Worm (Caenorhabditis elegans) whole organism, L4 larva: ENCODE results near the gene wdr-31.

Experiments
- F37D6.2 ChIP-seq: sonication (generic microtip); optimal IDR thresholded peaks from 2 replicates; lab custom pipeline; 2016; ENCODE audit warnings: mild to moderate bottlenecking, missing genetic modification characterization, missing compliant biosample characterization
- R02D3.7 ChIP-seq: fragments of 150-350 bp; sonication (generic microtip); optimal IDR thresholded peaks from 3 replicates; lab custom pipeline; 2014; ENCODE audit warnings: missing biosample characterization, missing genetic modification characterization
- Y105C5A.15 ChIP-seq: fragments of 200-800 bp; sonication (Bioruptor generic); IDR thresholded peaks from 2 replicates; pipeline ENCODE4 v1.3.6; 2022; ENCODE audit warnings: missing genetic modification characterization, missing compliant biosample characterization
- ZK337.2 ChIP-seq: fragments of 200-800 bp; sonication (Bioruptor generic); IDR thresholded peaks from 2 replicates; pipeline ENCODE4 v1.3.6; 2022; ENCODE audit warnings: missing genetic modification reagents, missing genetic modification characterization, missing compliant biosample characterization
- ZK546.5 ChIP-seq, 2 experiments: sonication (generic microtip); optimal IDR thresholded peaks; 2 replicates each; lab custom pipeline; 2017; ENCODE audit warnings: missing biosample characterization in 2 of 2, missing genetic modification characterization in 2 of 2
- aha-1 ChIP-seq: fragments of 150-350 bp; peaks from one replicate; lab custom pipeline; 2014; ENCODE audit warnings: missing biosample characterization, missing genetic modification characterization
- ceh-44 ChIP-seq: fragments of 200-800 bp; sonication (Bioruptor generic); IDR thresholded peaks from 2 replicates; pipeline ENCODE4 v1.3.6; 2022; ENCODE audit warnings: missing genetic modification reagents, missing genetic modification characterization, missing compliant biosample characterization
- ctbp-1 ChIP-seq: fragments of 200-800 bp; sonication (Bioruptor generic); IDR thresholded peaks from 2 replicates; pipeline ENCODE4 v1.3.6; 2022; ENCODE audit warnings: missing genetic modification reagents, missing genetic modification characterization, missing compliant biosample characterization
- daf-12 ChIP-seq: fragments of 150-350 bp; optimal IDR thresholded peaks from 2 replicates; lab custom pipeline; 2014; ENCODE audit warnings: missing biosample characterization, missing genetic modification reagents, missing genetic modification characterization
- dpl-1 ChIP-seq: fragments of 150-350 bp; optimal IDR thresholded peaks from 2 replicates; lab custom pipeline; 2014; ENCODE audit warnings: missing biosample characterization, missing genetic modification reagents, missing genetic modification characterization
- egl-27 ChIP-seq: sonication (generic microtip); optimal IDR thresholded peaks from 3 replicates; lab custom pipeline; 2017; ENCODE audit warnings: missing biosample characterization, missing genetic modification reagents, missing genetic modification characterization
- egl-43 ChIP-seq: fragments of 200-800 bp; sonication (Bioruptor generic); IDR thresholded peaks from 2 replicates; pipeline ENCODE4 v1.3.6; 2022; ENCODE audit warnings: missing genetic modification reagents, missing genetic modification characterization, missing compliant biosample characterization
- fkh-10 ChIP-seq: fragments of 150-350 bp; optimal IDR thresholded peaks from 2 replicates; lab custom pipeline; 2014; ENCODE audit warnings: missing biosample characterization, missing genetic modification reagents, missing genetic modification characterization
- gei-8 ChIP-seq: fragments of 200-800 bp; sonication (Bioruptor generic); optimal IDR thresholded peaks from 2 replicates; lab custom pipeline; 2018; ENCODE audit warnings: mild to moderate bottlenecking, missing genetic modification characterization, missing compliant biosample characterization
- hif-1 ChIP-seq, 2 experiments: sonication (generic microtip); optimal IDR thresholded peaks; 2 replicates each; lab custom pipeline; 2016 to 2017; ENCODE audit warnings: missing compliant biosample characterization in 2 of 2, missing genetic modification characterization in 2 of 2, missing genetic modification reagents in 2 of 2, missing genotype in 2 of 2, mild to moderate bottlenecking in 1 of 2
- hlh-11 ChIP-seq: fragments of 200-800 bp; sonication (Bioruptor generic); optimal IDR thresholded peaks from 2 replicates; lab custom pipeline; 2018; ENCODE audit warnings: mild to moderate bottlenecking, missing genetic modification characterization, missing compliant biosample characterization
- hmg-1.1 ChIP-seq: fragments of 200-800 bp; sonication (Bioruptor generic); IDR thresholded peaks from 2 replicates; pipeline ENCODE4 v1.3.6; 2022; ENCODE audit warnings: missing genetic modification reagents, missing genetic modification characterization, missing compliant biosample characterization
- lsy-2 ChIP-seq, 2 experiments: fragments of 150-350 bp in 1 of 2; sonication (generic microtip) in 1 of 2; optimal IDR thresholded peaks; 2 replicates each; lab custom pipeline; 2014 to 2017; ENCODE audit warnings: missing biosample characterization in 2 of 2, missing genetic modification characterization in 2 of 2
- madf-5 ChIP-seq, 2 experiments: fragments of 200-800 bp; sonication (Bioruptor generic); IDR thresholded peaks; 2 replicates each; pipeline ENCODE4 v1.3.6; 2022; ENCODE audit warnings: missing compliant biosample characterization in 2 of 2, missing genetic modification characterization in 2 of 2
- mdl-1 ChIP-seq, 2 experiments: fragments of 150-350 bp in 1 of 2; sonication (generic microtip) in 1 of 2; optimal IDR thresholded peaks; 2 replicates each; lab custom pipeline; 2014 to 2017; ENCODE audit warnings: missing biosample characterization in 2 of 2, missing genetic modification characterization in 2 of 2
- nhr-11 ChIP-seq: fragments of 150-350 bp; optimal IDR thresholded peaks from 2 replicates; lab custom pipeline; 2014; ENCODE audit warnings: missing biosample characterization, missing genetic modification characterization
- nhr-111 ChIP-seq: fragments of 200-800 bp; sonication (Bioruptor generic); optimal IDR thresholded peaks from 2 replicates; lab custom pipeline; 2018; ENCODE audit warnings: mild to moderate bottlenecking, missing genetic modification characterization, missing compliant biosample characterization
- nhr-28 ChIP-seq: fragments of 150-350 bp; optimal IDR thresholded peaks from 2 replicates; lab custom pipeline; 2014; ENCODE audit warnings: missing biosample characterization, missing genetic modification characterization
- nhr-6 ChIP-seq: fragments of 150-350 bp; optimal IDR thresholded peaks from 2 replicates; lab custom pipeline; 2014; ENCODE audit warnings: missing biosample characterization, missing genetic modification characterization
- pha-4 ChIP-seq, 2 experiments: fragments of 150-350 bp in 1 of 2; fragments of 200-800 bp in 1 of 2; sonication (Bioruptor generic) in 1 of 2; IDR thresholded peaks in 1 of 2; optimal IDR thresholded peaks in 1 of 2; 2 replicates each; pipeline versions ENCODE4 v1.3.6 to Lab custom; 2014 to 2022; ENCODE audit warnings: missing genetic modification characterization in 2 of 2, missing genetic modification reagents in 2 of 2, missing biosample characterization in 1 of 2, missing compliant biosample characterization in 1 of 2
- rbr-2 ChIP-seq: sonication (generic microtip); optimal IDR thresholded peaks from 2 replicates; lab custom pipeline; 2016; ENCODE audit warnings: missing genotype, missing genetic modification characterization, missing compliant biosample characterization
- saeg-2 ChIP-seq: fragments of 200-800 bp; sonication (Bioruptor generic); IDR thresholded peaks from 2 replicates; pipeline ENCODE4 v1.3.6; 2022; ENCODE audit warnings: missing genetic modification reagents, missing genetic modification characterization, missing compliant biosample characterization
- sdz-12 ChIP-seq: fragments of 200-800 bp; sonication (Bioruptor generic); optimal IDR thresholded peaks from 2 replicates; lab custom pipeline; 2018; ENCODE audit warnings: mild to moderate bottlenecking, missing genetic modification characterization, missing compliant biosample characterization
- set-16 ChIP-seq: fragments of 200-800 bp; sonication (Bioruptor generic); IDR thresholded peaks from 2 replicates; pipeline ENCODE4 v1.3.6; 2022; ENCODE audit warnings: missing genetic modification reagents, missing genetic modification characterization, missing compliant biosample characterization
- snpc-1.2 ChIP-seq: fragments of 200-800 bp; sonication (Bioruptor generic); IDR thresholded peaks from 2 replicates; pipeline ENCODE4 v1.3.6; 2022; ENCODE audit warnings: missing genetic modification reagents, missing genetic modification characterization, missing compliant biosample characterization
- tra-1 ChIP-seq: fragments of 200-800 bp; sonication (Bioruptor generic); IDR thresholded peaks from 2 replicates; pipeline ENCODE4 v1.3.6; 2022; ENCODE audit warnings: missing genetic modification reagents, missing genetic modification characterization, missing compliant biosample characterization
- unc-39 ChIP-seq: sonication (generic microtip); optimal IDR thresholded peaks from 2 replicates; lab custom pipeline; 2017; ENCODE audit warnings: missing biosample characterization, missing genetic modification characterization
- unc-62 ChIP-seq, 3 experiments: fragments of 150-350 bp in 1 of 3; sonication (generic microtip); optimal IDR thresholded peaks in 2 of 3; peaks in 1 of 3; 1 replicate in 1 of 3; 2 replicates in 2 of 3; lab custom pipeline; 2014 to 2017; ENCODE audit warnings: missing biosample characterization in 3 of 3, missing genetic modification characterization in 3 of 3, missing genetic modification reagents in 3 of 3, missing genotype in 1 of 3
- zag-1 ChIP-seq: fragments of 150-350 bp; optimal IDR thresholded peaks from 2 replicates; lab custom pipeline; 2014; ENCODE audit warnings: missing biosample characterization, missing genetic modification characterization
- zip-11 ChIP-seq: fragments of 200-800 bp; sonication (Bioruptor generic); IDR thresholded peaks from 2 replicates; pipeline ENCODE4 v1.3.6; 2022; ENCODE audit warnings: missing genetic modification characterization, missing compliant biosample characterization
- zip-2 ChIP-seq: fragments of 150-350 bp; optimal IDR thresholded peaks from 2 replicates; lab custom pipeline; 2014; ENCODE audit warnings: missing biosample characterization, missing genetic modification characterization
- ztf-7 ChIP-seq: fragments of 150-350 bp; optimal IDR thresholded peaks from 2 replicates; lab custom pipeline; 2014; ENCODE audit warnings: missing biosample characterization, missing genetic modification characterization

Gene wdr-31

DNA sequence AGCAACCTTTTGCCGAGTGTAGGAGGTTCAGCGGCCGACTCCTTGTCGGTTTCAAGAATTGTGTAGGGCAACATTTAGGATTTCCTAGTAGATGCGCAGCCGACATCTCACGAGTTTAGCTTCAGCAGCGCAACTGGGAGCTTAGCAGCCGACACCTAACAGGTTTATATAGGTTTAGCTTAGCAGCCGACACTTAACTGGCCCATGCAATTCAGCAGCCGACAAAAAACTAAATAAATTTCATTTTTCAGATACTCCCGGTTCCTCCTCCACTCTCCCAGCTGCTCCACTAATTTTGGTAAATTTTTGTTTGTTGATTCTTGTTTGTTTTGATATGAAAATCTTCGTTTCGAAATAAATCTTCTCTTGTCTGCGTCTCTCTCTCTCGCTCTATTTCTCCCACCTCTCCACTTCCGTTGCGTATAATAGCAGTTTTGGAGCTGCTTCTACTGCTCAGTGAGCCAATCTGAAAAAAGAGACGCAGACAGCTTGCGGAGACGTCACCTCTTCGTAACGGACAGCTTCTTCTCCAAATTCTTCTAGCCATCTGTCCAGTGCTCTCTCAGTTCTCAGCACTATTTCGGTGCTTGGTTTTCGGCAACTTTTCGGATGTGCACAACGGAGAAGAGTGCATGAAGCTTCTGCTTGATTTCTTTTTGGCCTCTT lies 13.0 kb upstream of the wdr-31 start:
- TF ChIP-seq nhr-28 (tag; lab: Kevin White, UChicago) (no peak), nhr-111 (GFP tag; lab: Kevin White, UChicago) (no peak), ZK546.5 (tag; optimal IDR thresholded peaks at IDR 0.05; lab: Kevin White, UChicago) (no peak), snpc-1.2 (GFP tag; lab: Robert Waterston, UW) (no peak), aha-1 (tag; lab: Kevin White, UChicago) (no peak), zip-2 (tag; lab: Kevin White, UChicago) (no peak), F37D6.2 (tag; lab: Kevin White, UChicago) (peak; percentile 67), hif-1 (tag; optimal IDR thresholded peaks at IDR 0.05; lab: Kevin White, UChicago) (peak in 1 of 2 experiments; percentile 33), daf-12 (tag; lab: Kevin White, UChicago) (no peak), set-16 (no peak), hlh-11 (tag; lab: Kevin White, UChicago) (peak; percentile 27), nhr-6 (tag; lab: Kevin White, UChicago) (no peak), mdl-1 (tag; optimal IDR thresholded peaks at IDR 0.05; lab: Kevin White, UChicago) (peak in 1 of 2 experiments; percentile 14), unc-39 (tag; lab: Kevin White, UChicago) (no peak), egl-27 (tag; lab: Kevin White, UChicago) (no peak), gei-8 (GFP tag; lab: Kevin White, UChicago) (no peak), tra-1 (GFP tag; lab: Robert Waterston, UW) (no peak), Y105C5A.15 (GFP tag; lab: Robert Waterston, UW) (no peak), zip-11 (no peak), rbr-2 (tag; lab: Kevin White, UChicago) (peak; percentile 73), ZK337.2 (GFP tag; lab: Robert Waterston, UW) (no peak), fkh-10 (GFP tag; lab: Kevin White, UChicago) (peak; percentile 75), egl-43 (GFP tag; lab: Robert Waterston, UW) (peak; percentile 33; the same call in 1 of the 2 replicates), unc-62 (GFP tag; optimal IDR thresholded peaks at IDR 0.05 in 1 of 2; lab: Kevin White, UChicago) (peak in 1 of 2 experiments; percentile 99), unc-62 (tag; optimal IDR thresholded peaks at IDR 0.05; lab: Kevin White, UChicago) (no peak), ztf-7 (tag; lab: Kevin White, UChicago) (no peak), hmg-1.1 (GFP tag; lab: Robert Waterston, UW) (peak; percentile 55; the same call in 1 of the 2 replicates), nhr-11 (tag; lab: Kevin White, UChicago) (peak; percentile 47), lsy-2 (tag; optimal IDR thresholded peaks at IDR 0.05; lab: Kevin White, UChicago) (peak in 1 of 2 experiments; percentile 58), pha-4 (GFP tag; IDR thresholded peaks at IDR 0.05; lab: Robert Waterston, UW) (no peak), pha-4 (tag; optimal IDR thresholded peaks at IDR 0.05; lab: Kevin White, UChicago) (no peak), sdz-12 (GFP tag; lab: Kevin White, UChicago) (no peak), zag-1 (tag; lab: Kevin White, UChicago) (no peak), madf-5 (GFP tag; IDR thresholded peaks at IDR 0.05; lab: Robert Waterston, UW) (no peak), ctbp-1 (GFP tag; lab: Robert Waterston, UW) (peak; percentile 60; the same call in 1 of the 2 replicates), dpl-1 (GFP tag; lab: Kevin White, UChicago) (peak; percentile 5)

- TF ChIP-seq unc-62 (GFP tag; optimal IDR thresholded peaks at IDR 0.05 in 1 of 2; lab: Kevin White, UChicago) (peak in 1 of 2 experiments; percentile 51), unc-62 (tag; optimal IDR thresholded peaks at IDR 0.05; lab: Kevin White, UChicago) (no peak), R02D3.7 (tag; lab: Kevin White, UChicago) (no peak)
Measured at ce11 chrII:2742251-2742650, 7.2 kb upstream of the wdr-31 start, which contains the start of gene T05A8.7. T05A8.7 (minus strand) TSS chrII:2742351.

DNA sequence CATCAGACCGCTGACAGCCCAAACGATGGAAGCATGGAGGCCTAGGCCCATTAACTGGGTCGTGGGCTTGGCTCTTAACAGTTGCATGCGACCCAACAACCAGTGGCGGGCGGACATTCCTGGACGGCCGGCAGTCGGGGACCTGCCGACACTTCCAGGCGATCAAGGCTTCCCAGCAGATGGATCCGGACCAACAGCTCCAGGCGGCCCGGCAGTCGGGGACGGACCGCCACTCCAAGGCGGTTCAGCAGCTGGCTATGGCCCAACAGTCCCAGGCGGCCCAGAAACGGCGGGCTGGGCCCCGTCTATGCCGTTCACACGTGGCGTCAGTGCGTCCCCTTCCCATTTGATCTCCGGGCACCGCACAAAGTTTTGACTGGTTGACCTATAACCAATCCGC lies 6.3 kb upstream of the wdr-31 start:
- no peak for TF ChIP-seq ZK546.5 (tag; optimal IDR thresholded peaks at IDR 0.05; lab: Kevin White, UChicago)
- TF ChIP-seq ceh-44 (GFP tag; lab: Robert Waterston, UW), result no peak
- 0 out of 2 replicates have a peak, but pooled peaks have one; percentile 24 for TF ChIP-seq saeg-2
- peak; percentile 96 for TF ChIP-seq set-16
- no peak for TF ChIP-seq hlh-11 (tag; lab: Kevin White, UChicago)
- peak; percentile 16 for TF ChIP-seq aha-1 (tag; lab: Kevin White, UChicago)
